Fruit fly (Drosophila melanogaster) whole organism, wandering third instar larva: ENCODE measurements around the gene CG14913.

Experiments
- CG32264 ChIP-seq: fragments of 200-800 bp; sonication (Bioruptor generic); optimal IDR thresholded peaks from 2 replicates; lab custom pipeline; 2016; ENCODE audit warnings: missing biosample characterization, missing genetic modification characterization
- CrebA ChIP-seq: fragments of 200-800 bp; sonication (Bioruptor generic); optimal IDR thresholded peaks from 2 replicates; lab custom pipeline; 2016; ENCODE audit warnings: missing biosample characterization, mild to moderate bottlenecking, missing genetic modification characterization, borderline replicate concordance
- Dfd ChIP-seq: fragments of >200 bp; optimal IDR thresholded peaks from 2 replicates; lab custom pipeline; 2017; ENCODE audit warnings: missing biosample characterization, missing genetic modification characterization
- jim ChIP-seq: fragments of 175-275, 200-325 bp; sonication (Bioruptor generic); optimal IDR thresholded peaks from 2 replicates; lab custom pipeline; 2016; ENCODE audit warnings: missing biosample characterization, mild to moderate bottlenecking, missing genetic modification characterization
- lola ChIP-seq: fragments of >200 bp; optimal IDR thresholded peaks from 2 replicates; lab custom pipeline; 2017; ENCODE audit warnings: missing biosample characterization, missing genetic modification characterization
- usp ChIP-seq: fragments of >200 bp; optimal IDR thresholded peaks from 2 replicates; lab custom pipeline; 2017; ENCODE audit warnings: missing biosample characterization, missing genetic modification characterization

DNA sequence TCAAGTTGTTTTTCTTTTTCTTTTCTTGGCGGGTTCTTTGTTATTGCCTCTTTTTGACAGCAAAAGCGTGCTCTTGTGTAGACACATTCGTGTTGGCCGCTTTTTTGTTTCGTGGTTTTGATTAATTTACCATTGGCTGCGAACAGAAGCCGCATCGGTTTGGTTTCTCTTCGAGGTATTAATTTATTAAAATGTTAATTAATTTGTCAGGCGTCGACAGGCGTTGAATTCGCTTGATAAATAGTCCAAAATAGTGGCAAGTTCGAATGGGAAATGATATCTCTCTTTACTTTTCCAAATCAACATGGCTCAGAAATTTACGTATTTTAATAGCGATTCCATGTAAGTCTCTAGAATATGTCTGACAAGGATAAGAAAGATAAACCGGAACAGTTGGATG is 17.7 kb downstream of the CG14913 start, which contains the start of gene CG18666:
- no peak for TF ChIP-seq lola (GFP tag; lab: Kevin White, UChicago)
- no peak for TF ChIP-seq Dfd (GFP tag; lab: Kevin White, UChicago)
- no peak for TF ChIP-seq usp (GFP tag; lab: Kevin White, UChicago)
- no peak for TF ChIP-seq CrebA (GFP tag; lab: Kevin White, UChicago)
- TF ChIP-seq jim (GFP tag; lab: Kevin White, UChicago) = no peak
- no peak for TF ChIP-seq CG32264 (GFP tag; lab: Kevin White, UChicago)
